Worm (Caenorhabditis elegans) whole organism, L1 larva: ENCODE measurements around the gene arrd-7.

Experiments used
- C16A3.4 ChIP-seq: fragments of 150-350 bp; optimal IDR thresholded peaks from 2 replicates; lab custom pipeline; 2014; ENCODE audit warnings: missing biosample characterization, missing genetic modification characterization
- C34B4.2 ChIP-seq: sonication (generic microtip); optimal IDR thresholded peaks from 2 replicates; lab custom pipeline; 2017; ENCODE audit warnings: mild to moderate bottlenecking, missing genetic modification characterization, missing compliant biosample characterization
- F16B12.6 ChIP-seq: fragments of 150-350 bp; optimal IDR thresholded peaks from 2 replicates; lab custom pipeline; 2014; ENCODE audit warnings: missing biosample characterization, missing genetic modification characterization
- Y116A8C.19 ChIP-seq: sonication (generic microtip); optimal IDR thresholded peaks from 2 replicates; lab custom pipeline; 2016; ENCODE audit warnings: missing compliant biosample characterization, missing genetic modification characterization, borderline replicate concordance
- aha-1 ChIP-seq: fragments of 150-350 bp; optimal IDR thresholded peaks from 2 replicates; lab custom pipeline; 2014; ENCODE audit warnings: missing biosample characterization, missing genetic modification characterization
- alr-1 ChIP-seq: fragments of 200-800 bp; sonication (Bioruptor generic); optimal IDR thresholded peaks from 2 replicates; lab custom pipeline; 2018; ENCODE audit warnings: borderline replicate concordance, mild to moderate bottlenecking, missing genetic modification characterization, missing compliant biosample characterization
- ama-1 ChIP-seq: fragments of 150-350 bp; optimal IDR thresholded peaks from 2 replicates; lab custom pipeline; 2014
- blmp-1 ChIP-seq: fragments of 150-350 bp; optimal IDR thresholded peaks from 2 replicates; lab custom pipeline; 2014; ENCODE audit warnings: missing biosample characterization, missing genetic modification characterization
- ceh-8 ChIP-seq: fragments of 200-800 bp; sonication (Bioruptor generic); optimal IDR thresholded peaks from 2 replicates; lab custom pipeline; 2018; ENCODE audit warnings: mild to moderate bottlenecking, missing genetic modification characterization, moderate library complexity, missing compliant biosample characterization
- ceh-88 ChIP-seq: fragments of 200-800 bp; sonication (Bioruptor generic); IDR thresholded peaks from 2 replicates; pipeline ENCODE4 v1.3.6; 2022; ENCODE audit warnings: missing genetic modification characterization, missing compliant biosample characterization
- ceh-90 ChIP-seq: sonication (generic microtip); optimal IDR thresholded peaks from 2 replicates; lab custom pipeline; 2016; ENCODE audit warnings: missing genetic modification characterization, missing compliant biosample characterization
- dpl-1 ChIP-seq, 3 experiments: fragments of 150-350 bp in 2 of 3; sonication (generic microtip) in 1 of 3; optimal IDR thresholded peaks; 2 replicates each; lab custom pipeline; 2014 to 2017; ENCODE audit warnings: missing biosample characterization in 3 of 3, missing genetic modification characterization in 3 of 3, missing genetic modification reagents in 3 of 3
- efl-3 ChIP-seq: fragments of 200-800 bp; sonication (Bioruptor generic); optimal IDR thresholded peaks from 2 replicates; lab custom pipeline; 2018; ENCODE audit warnings: mild to moderate bottlenecking, missing genetic modification characterization, missing compliant biosample characterization
- egl-13 ChIP-seq: sonication (generic microtip); optimal IDR thresholded peaks from 2 replicates; lab custom pipeline; 2016; ENCODE audit warnings: missing genotype, missing genetic modification reagents, missing genetic modification characterization, missing compliant biosample characterization
- egl-27 ChIP-seq, 2 experiments: fragments of 150-350 bp in 1 of 2; sonication (generic microtip); optimal IDR thresholded peaks; 3 replicates each; lab custom pipeline; 2017 to 2018; ENCODE audit warnings: missing biosample characterization in 2 of 2, missing genetic modification characterization in 2 of 2, missing genetic modification reagents in 2 of 2
- elt-3 ChIP-seq, 6 experiments: fragments of 150-350 bp in 1 of 6; sonication (generic microtip); optimal IDR thresholded peaks; 2 replicates each; lab custom pipeline; 2017 to 2018; ENCODE audit warnings: missing biosample characterization in 6 of 6, missing genetic modification characterization in 6 of 6, inconsistent platforms in 1 of 6
- ets-5 ChIP-seq: fragments of 200-800 bp; sonication (Bioruptor generic); IDR thresholded peaks from 2 replicates; pipeline ENCODE4 v1.3.6; 2022; ENCODE audit warnings: missing genetic modification characterization, missing compliant biosample characterization
- grh-1 ChIP-seq: fragments of 200-800 bp; sonication (Bioruptor generic); IDR thresholded peaks from 2 replicates; pipeline ENCODE4 v1.3.6; 2022; ENCODE audit warnings: missing genetic modification reagents, missing genetic modification characterization, missing compliant biosample characterization
- hlh-17 ChIP-seq: fragments of 200-800 bp; sonication (Bioruptor generic); optimal IDR thresholded peaks from 2 replicates; lab custom pipeline; 2018; ENCODE audit warnings: missing genetic modification characterization, mild to moderate bottlenecking, missing compliant biosample characterization, moderate library complexity, borderline replicate concordance
- hlh-4 ChIP-seq: sonication (generic microtip); optimal IDR thresholded peaks from 2 replicates; lab custom pipeline; 2016; ENCODE audit warnings: mild to moderate bottlenecking, missing genetic modification characterization, missing compliant biosample characterization
- hpl-2 ChIP-seq: fragments of 150-350 bp; optimal IDR thresholded peaks from 2 replicates; lab custom pipeline; 2014; ENCODE audit warnings: missing biosample characterization, missing genetic modification reagents, missing genetic modification characterization
- irx-1 ChIP-seq: sonication (generic microtip); optimal IDR thresholded peaks from 2 replicates; lab custom pipeline; 2016; ENCODE audit warnings: missing genetic modification characterization, missing compliant biosample characterization
- jun-1 ChIP-seq: fragments of 150-350 bp; optimal IDR thresholded peaks from 2 replicates; lab custom pipeline; 2014; ENCODE audit warnings: missing biosample characterization, missing genetic modification reagents, missing genetic modification characterization
- lin-14 ChIP-seq: fragments of 200-800 bp; sonication (Bioruptor generic); optimal IDR thresholded peaks from 2 replicates; lab custom pipeline; 2018; ENCODE audit warnings: mild to moderate bottlenecking, missing genetic modification characterization, moderate library complexity, missing compliant biosample characterization
- lin-15B ChIP-seq: fragments of 150-350 bp; sonication (generic microtip); optimal IDR thresholded peaks from 3 replicates; lab custom pipeline; 2014; ENCODE audit warnings: missing biosample characterization, missing genetic modification characterization
- lin-35 ChIP-seq, 2 experiments: fragments of 150-350 bp; optimal IDR thresholded peaks; 2 replicates each; lab custom pipeline; 2014; ENCODE audit warnings: missing biosample characterization in 2 of 2, missing genetic modification characterization in 2 of 2, missing genetic modification reagents in 2 of 2
- lir-3 ChIP-seq: sonication (generic microtip); optimal IDR thresholded peaks from 2 replicates; lab custom pipeline; 2016; ENCODE audit warnings: mild to moderate bottlenecking, missing genetic modification characterization, moderate library complexity, missing compliant biosample characterization; ENCODE audit not compliant: poor library complexity
- mdl-1 ChIP-seq, 2 experiments: fragments of 150-350 bp; optimal IDR thresholded peaks; 2 replicates each; lab custom pipeline; 2014 to 2017; ENCODE audit warnings: missing biosample characterization in 2 of 2, missing genetic modification characterization in 2 of 2, inconsistent platforms in 1 of 2
- mef-2 ChIP-seq: fragments of 150-350 bp; optimal IDR thresholded peaks from 2 replicates; lab custom pipeline; 2014; ENCODE audit warnings: missing biosample characterization, missing genetic modification characterization
- mep-1 ChIP-seq: fragments of 150-350 bp; optimal IDR thresholded peaks from 2 replicates; lab custom pipeline; 2014; ENCODE audit warnings: missing biosample characterization, missing genetic modification characterization
- nhr-11 ChIP-seq: fragments of 150-350 bp; optimal IDR thresholded peaks from 2 replicates; lab custom pipeline; 2014; ENCODE audit warnings: missing biosample characterization, missing genetic modification characterization
- nhr-12 ChIP-seq: sonication (generic microtip); optimal IDR thresholded peaks from 2 replicates; lab custom pipeline; 2017; ENCODE audit warnings: missing biosample characterization, missing genetic modification characterization
- nhr-20 ChIP-seq: sonication (generic microtip); optimal IDR thresholded peaks from 2 replicates; lab custom pipeline; 2016; ENCODE audit warnings: mild to moderate bottlenecking, missing genetic modification characterization, missing compliant biosample characterization
- nhr-47 ChIP-seq: sonication (generic microtip); optimal IDR thresholded peaks from 2 replicates; lab custom pipeline; 2016; ENCODE audit warnings: mild to moderate bottlenecking, missing genetic modification characterization, moderate library complexity, missing compliant biosample characterization
- nhr-71 ChIP-seq: sonication (generic microtip); optimal IDR thresholded peaks from 2 replicates; lab custom pipeline; 2016; ENCODE audit warnings: mild to moderate bottlenecking, missing genetic modification characterization, moderate library complexity, missing compliant biosample characterization
- nhr-76 ChIP-seq: sonication (generic microtip); optimal IDR thresholded peaks from 2 replicates; lab custom pipeline; 2017; ENCODE audit warnings: missing biosample characterization, missing genetic modification characterization
- nhr-77 ChIP-seq: fragments of 150-350 bp; optimal IDR thresholded peaks from 2 replicates; lab custom pipeline; 2014; ENCODE audit warnings: missing biosample characterization, missing genetic modification characterization
- nhr-85 ChIP-seq: sonication (generic microtip); peaks from one replicate; lab custom pipeline; 2016; ENCODE audit warnings: missing genetic modification characterization, inconsistent platforms, missing compliant biosample characterization
- nhr-90 ChIP-seq: sonication (generic microtip); optimal IDR thresholded peaks from 2 replicates; lab custom pipeline; 2016; ENCODE audit warnings: mild to moderate bottlenecking, missing genetic modification characterization, missing compliant biosample characterization; ENCODE audit not compliant: poor library complexity
- rnt-1 ChIP-seq: sonication (generic microtip); optimal IDR thresholded peaks from 2 replicates; lab custom pipeline; 2016; ENCODE audit warnings: mild to moderate bottlenecking, missing genetic modification characterization, moderate library complexity, missing compliant biosample characterization
- skn-1 ChIP-seq: fragments of 150-350 bp; optimal IDR thresholded peaks from 2 replicates; lab custom pipeline; 2014; ENCODE audit warnings: missing biosample characterization, missing genetic modification characterization
- sox-4 ChIP-seq: sonication (generic microtip); optimal IDR thresholded peaks from 2 replicates; lab custom pipeline; 2016; ENCODE audit warnings: missing genetic modification characterization, missing compliant biosample characterization
- sptf-1 ChIP-seq: fragments of 150-350 bp; optimal IDR thresholded peaks from 2 replicates; lab custom pipeline; 2014; ENCODE audit warnings: missing biosample characterization, missing genetic modification characterization
- swsn-7 ChIP-seq: sonication (generic microtip); optimal IDR thresholded peaks from 2 replicates; lab custom pipeline; 2016; ENCODE audit warnings: missing genetic modification characterization, missing compliant biosample characterization
- tlp-1 ChIP-seq: fragments of 150-350 bp; optimal IDR thresholded peaks from 2 replicates; lab custom pipeline; 2014; ENCODE audit warnings: missing biosample characterization, missing genetic modification characterization
- unc-30 ChIP-seq: sonication (generic microtip); optimal IDR thresholded peaks from 2 replicates; lab custom pipeline; 2017; ENCODE audit warnings: missing biosample characterization, missing genetic modification characterization
- unc-62 ChIP-seq: fragments of 150-350 bp; optimal IDR thresholded peaks from 2 replicates; lab custom pipeline; 2014; ENCODE audit warnings: missing biosample characterization, missing genetic modification reagents, missing genetic modification characterization
- unc-86 ChIP-seq: sonication (generic microtip); optimal IDR thresholded peaks from 2 replicates; lab custom pipeline; 2016; ENCODE audit warnings: missing genetic modification characterization, missing compliant biosample characterization
- unc-98 ChIP-seq: fragments of 200-800 bp; sonication (Bioruptor generic); IDR thresholded peaks from 2 replicates; pipeline ENCODE4 v1.3.6; 2022; ENCODE audit warnings: missing genetic modification characterization, missing compliant biosample characterization
- zag-1 ChIP-seq: fragments of 150-350 bp; optimal IDR thresholded peaks from 2 replicates; lab custom pipeline; 2014; ENCODE audit warnings: missing biosample characterization, missing genetic modification characterization
- zip-4 ChIP-seq: fragments of 200-800 bp; sonication (Bioruptor generic); optimal IDR thresholded peaks from 2 replicates; lab custom pipeline; 2018; ENCODE audit warnings: mild to moderate bottlenecking, missing genetic modification characterization, moderate library complexity, missing compliant biosample characterization
- ztf-11 ChIP-seq, 2 experiments: sonication (generic microtip); optimal IDR thresholded peaks; 2 replicates each; lab custom pipeline; 2016 to 2017; ENCODE audit warnings: missing genetic modification characterization in 2 of 2, missing biosample characterization in 1 of 2, missing compliant biosample characterization in 1 of 2
- ztf-4 ChIP-seq: fragments of 150-350 bp; optimal IDR thresholded peaks from 2 replicates; lab custom pipeline; 2014; ENCODE audit warnings: missing biosample characterization, missing genetic modification characterization

Gene arrd-7

ce11 chrII:12102365-12102764, 39.9 kb upstream of the arrd-7 start:
- TF ChIP-seq nhr-76 (tag; lab: Kevin White, UChicago): no peak
- no peak for TF ChIP-seq sptf-1 (tag; lab: Kevin White, UChicago)
- peak; percentile 89 for TF ChIP-seq grh-1
- TF ChIP-seq nhr-77 (tag; lab: Kevin White, UChicago): peak; percentile 82
- no peak for TF ChIP-seq hlh-4 (tag; lab: Kevin White, UChicago)
- no peak for TF ChIP-seq unc-30 (tag; lab: Kevin White, UChicago)
- no peak for TF ChIP-seq tlp-1 (tag; lab: Kevin White, UChicago)
- TF ChIP-seq zip-4: no peak
- TF ChIP-seq nhr-11 (tag; lab: Kevin White, UChicago): peak; percentile 83
- peak; percentile 98 for TF ChIP-seq lin-14 (GFP tag; lab: Kevin White, UChicago)
- TF ChIP-seq ztf-4 (tag; lab: Kevin White, UChicago): peak; percentile 94
- TF ChIP-seq mdl-1 (tag; optimal IDR thresholded peaks at IDR 0.05; lab: Kevin White, UChicago): peak; percentile 78 to 99
- no peak for TF ChIP-seq zag-1 (tag; lab: Kevin White, UChicago)
- no peak for TF ChIP-seq Y116A8C.19 (tag; lab: Kevin White, UChicago)
- TF ChIP-seq skn-1 (tag; lab: Kevin White, UChicago): peak; percentile 94
- peak; percentile 83 for TF ChIP-seq blmp-1
- TF ChIP-seq nhr-12 (tag; lab: Kevin White, UChicago): no peak
- no peak for TF ChIP-seq alr-1 (tag; lab: Kevin White, UChicago)
- TF ChIP-seq ztf-11 (tag; optimal IDR thresholded peaks at IDR 0.05; lab: Kevin White, UChicago): peak in 1 of 2 experiments; percentile 59
- peak; percentile 67 for TF ChIP-seq hpl-2 (GFP tag; lab: Kevin White, UChicago)
- peak; percentile 97 for TF ChIP-seq swsn-7 (tag; lab: Kevin White, UChicago)
- peak; percentile 98 for TF ChIP-seq nhr-85
- peak; percentile 77 for TF ChIP-seq aha-1 (tag; lab: Kevin White, UChicago)
- no peak for TF ChIP-seq ceh-8 (GFP tag; lab: Kevin White, UChicago)
- TF ChIP-seq unc-86 (tag; lab: Kevin White, UChicago): peak; percentile 88
- TF ChIP-seq ceh-88 (GFP tag; lab: Robert Waterston, UW): peak; percentile 46; the same call in 1 of the 2 replicates
- TF ChIP-seq F16B12.6 (tag; lab: Kevin White, UChicago): peak; percentile 36
- peak; percentile 86 for TF ChIP-seq egl-13
- TF ChIP-seq elt-3 (tag; optimal IDR thresholded peaks at IDR 0.05; lab: Kevin White, UChicago): peak in 3 of 6 experiments; percentile 22 to 94 (median 70)
- peak; percentile 99 for TF ChIP-seq mep-1 (tag; lab: Kevin White, UChicago)
- TF ChIP-seq nhr-71 (tag; lab: Kevin White, UChicago): peak; percentile 98
- peak; percentile 98 for TF ChIP-seq rnt-1 (tag; lab: Kevin White, UChicago)
- TF ChIP-seq efl-3 (GFP tag; lab: Kevin White, UChicago): peak; percentile 11
- TF ChIP-seq sox-4 (tag; lab: Kevin White, UChicago): peak; percentile 71
- no peak for TF ChIP-seq ets-5
- TF ChIP-seq nhr-47 (tag; lab: Kevin White, UChicago): peak; percentile 95
- TF ChIP-seq unc-98: no peak; the same call in 1 of the 2 replicates
- TF ChIP-seq hlh-17 (GFP tag; lab: Kevin White, UChicago): no peak
- peak in 1 of 2 experiments; percentile 30 for TF ChIP-seq egl-27 (tag; optimal IDR thresholded peaks at IDR 0.05; lab: Kevin White, UChicago)
- TF ChIP-seq nhr-20: peak; percentile 98
- TF ChIP-seq C16A3.4 (tag; lab: Kevin White, UChicago): peak; percentile 79
- TF ChIP-seq C34B4.2: no peak
- peak; percentile 81 for TF ChIP-seq irx-1 (tag; lab: Kevin White, UChicago)
- TF ChIP-seq dpl-1 (GFP tag; optimal IDR thresholded peaks at IDR 0.05; lab: Kevin White, UChicago): peak; percentile 79 to 81 (median 80)
- TF ChIP-seq lir-3 (tag; lab: Kevin White, UChicago): no peak
- no peak for TF ChIP-seq unc-62 (GFP tag; lab: Kevin White, UChicago)
- peak; percentile 56 for TF ChIP-seq mef-2 (tag; lab: Kevin White, UChicago)
- TF ChIP-seq lin-15B (tag; lab: Kevin White, UChicago): peak; percentile 60
- peak; percentile 93 for TF ChIP-seq nhr-90 (tag; lab: Kevin White, UChicago)
- peak; percentile 79 for TF ChIP-seq ama-1
- TF ChIP-seq ceh-90 (tag; lab: Kevin White, UChicago): no peak
- peak; percentile 92 for TF ChIP-seq jun-1 (tag; lab: Kevin White, UChicago)
- peak; percentile 89 to 90 for TF ChIP-seq lin-35 (GFP tag; optimal IDR thresholded peaks at IDR 0.05; lab: Kevin White, UChicago)
